Fruit fly (Drosophila melanogaster) S2 (cell line): ENCODE data around the gene CG16775.
"Not testable (repeated sequence)": the region's sequence is repeated elsewhere in the genome, so short reads cannot be mapped to it uniquely, and the experiment has no call there.

ENCODE experiments used
- CG8478 ChIP-seq: fragments of >200 bp; optimal IDR thresholded peaks from 2 replicates; lab custom pipeline; 2018
- CTCF ChIP-seq, 2 experiments: fragments of >200 bp; optimal IDR thresholded peaks; 2 replicates each; lab custom pipeline; 2018

The CG16775 gene

dm6 chr3L:17887393-17887792 is 948 bp upstream of the CG16775 start, which contains the start of gene CG7402:
CG7402 (plus strand) TSS chr3L:17887705.
- no peak for TF ChIP-seq CG8478 (lab: Kevin White, UChicago)
- no peak for TF ChIP-seq CTCF (optimal IDR thresholded peaks at IDR 0.05; lab: Kevin White, UChicago)

DNA sequence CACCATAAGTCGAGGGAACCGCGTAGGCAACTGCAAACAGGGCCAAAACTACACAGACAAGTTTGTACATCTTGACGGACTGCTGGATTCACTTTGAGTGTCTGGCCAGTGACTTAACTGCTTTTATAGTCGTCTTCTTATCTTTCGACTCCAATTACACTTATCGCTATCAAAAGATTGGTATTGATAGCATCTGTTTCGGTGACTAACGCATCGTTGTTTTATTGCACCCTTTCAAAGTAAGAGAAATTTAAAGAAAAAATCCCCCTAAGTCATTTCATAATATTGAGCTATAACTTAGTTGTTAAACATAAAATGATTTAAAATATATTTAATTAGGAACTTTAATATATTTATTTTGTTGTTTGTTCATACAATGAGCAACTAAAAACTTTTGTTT is 2.2 kb downstream of the CG16775 start, which contains the start of gene CG5506:
CG5506 (minus strand) TSS at position 101 of the 400 bp plus-strand sequence.
- TF ChIP-seq CG8478 (lab: Kevin White, UChicago) (no peak), CTCF (optimal IDR thresholded peaks at IDR 0.05; lab: Kevin White, UChicago) (no peak)

DNA sequence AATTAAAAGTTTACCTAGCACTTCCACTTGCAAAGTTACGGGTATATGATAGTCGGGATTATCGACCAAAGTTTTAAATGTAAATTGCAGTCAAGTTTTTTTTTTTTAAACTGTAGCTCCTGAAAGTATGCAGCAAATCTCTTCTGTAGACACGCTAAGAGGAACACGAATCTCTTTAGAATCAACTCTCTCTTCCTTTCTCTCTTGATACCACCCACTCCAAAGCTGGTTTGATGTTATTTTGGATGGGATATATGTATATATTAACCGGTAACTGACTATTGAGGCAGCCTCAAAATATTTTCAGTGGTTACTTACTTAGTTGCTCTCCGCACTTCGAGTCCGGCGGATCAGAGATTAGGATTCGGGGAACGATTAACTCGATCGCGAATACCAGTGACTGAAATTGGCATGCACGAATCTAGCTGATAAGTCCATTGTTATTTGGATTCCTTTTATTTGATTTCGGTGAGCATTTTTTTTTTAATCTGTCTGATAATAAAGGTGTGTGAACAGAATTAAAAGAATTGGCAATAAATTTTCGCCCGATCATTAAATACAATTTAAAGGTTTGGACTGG is 7.6 kb downstream of the CG16775 start, which contains the start of gene CG7408:
CG7408 (plus strand) TSS at position 316 of the 580 bp plus-strand sequence.
- TF ChIP-seq CG8478 (lab: Kevin White, UChicago) (no peak), CTCF (optimal IDR thresholded peaks at IDR 0.05; lab: Kevin White, UChicago) (no peak)

- not testable (repeated sequence) for TF ChIP-seq CG8478 (lab: Kevin White, UChicago); CTCF (optimal IDR thresholded peaks at IDR 0.05; lab: Kevin White, UChicago)
These were observed 28.3 kb downstream of the CG16775 start, which contains the start of gene CG34002 for dm6 chr3L:17858174-17858573. CG34002 (plus strand) TSS chr3L:17858474.

- no peak for TF ChIP-seq CTCF (optimal IDR thresholded peaks at IDR 0.05; lab: Kevin White, UChicago)
- no peak for TF ChIP-seq CG8478 (lab: Kevin White, UChicago)
These were observed 29.6 kb downstream of the CG16775 start, which contains the start of gene CG5535 for dm6 chr3L:17856655-17857479. CG5535 (minus strand) TSS chr3L:17856794.

DNA sequence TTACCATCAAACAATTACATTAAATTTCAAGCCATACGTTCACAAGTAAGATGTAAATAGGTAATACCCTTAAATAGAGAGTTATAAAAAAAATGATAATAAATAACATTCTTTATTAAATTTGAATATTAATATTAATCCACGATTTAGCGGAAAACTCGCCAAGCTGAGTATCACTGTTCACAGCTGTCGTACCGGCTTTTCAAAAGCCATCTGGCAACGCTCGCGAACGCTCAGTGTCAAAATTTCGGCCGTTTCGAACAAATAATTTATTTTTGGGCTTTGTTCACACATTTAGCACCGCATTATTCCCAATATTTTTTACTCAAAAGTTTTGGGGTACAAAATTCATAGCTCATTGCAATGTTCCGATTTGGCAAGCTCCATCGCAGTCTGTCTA is 36.9 kb downstream of the CG16775 start, which contains the start of gene TrpRS-m:
TrpRS-m (plus strand) TSS at position 211 of the 400 bp plus-strand sequence.
- no peak for TF ChIP-seq CG8478 (lab: Kevin White, UChicago)
- TF ChIP-seq CTCF (optimal IDR thresholded peaks at IDR 0.05; lab: Kevin White, UChicago), result no peak

dm6 chr3L:17846982-17847355 is 39.5 kb downstream of the CG16775 start:
- no peak for TF ChIP-seq CTCF (optimal IDR thresholded peaks at IDR 0.05; lab: Kevin White, UChicago)
- no peak for TF ChIP-seq CG8478 (lab: Kevin White, UChicago)

DNA sequence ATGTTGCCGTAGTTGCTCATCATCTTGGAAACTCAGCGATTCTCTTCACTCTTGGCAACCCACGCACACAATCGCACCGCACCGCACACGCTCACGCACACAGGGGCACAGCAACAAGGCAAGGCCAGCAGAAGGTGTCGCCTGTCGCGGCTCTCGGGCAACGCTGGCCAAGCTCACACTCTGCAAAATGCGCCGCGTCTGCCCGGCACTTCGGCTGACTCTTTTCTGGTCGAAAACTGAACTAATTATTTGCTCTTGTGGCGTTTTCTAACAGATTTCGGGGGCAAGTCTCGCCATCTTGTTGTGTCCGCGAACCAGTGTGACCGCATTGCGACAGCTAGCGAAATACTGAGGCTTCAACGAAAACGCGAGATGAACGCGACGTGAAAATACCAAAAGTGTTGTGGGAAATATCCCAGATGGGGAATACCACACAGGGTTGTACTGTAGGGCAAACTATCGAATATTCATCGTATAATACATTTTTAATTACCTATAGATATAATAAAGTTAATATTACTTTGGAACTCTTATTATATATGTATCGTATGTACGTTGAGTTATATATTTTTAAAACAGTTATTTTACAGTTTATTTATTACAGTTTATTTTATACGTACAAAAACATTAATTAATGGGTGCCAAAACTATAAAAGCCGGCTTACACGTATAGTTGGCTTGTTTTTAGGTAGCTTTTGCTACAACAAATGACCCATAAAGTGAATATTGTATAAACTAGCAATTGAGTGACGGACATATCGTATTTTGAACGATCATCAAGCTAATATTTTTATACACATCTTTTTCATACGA is 40.1 kb downstream of the CG16775 start, which contains the start of the genes MED19 and CG7430:
MED19 (minus strand) TSS at position 333 of the 813 bp plus-strand sequence.
CG7430 (plus strand) TSS at position 748 of the 813 bp plus-strand sequence.
- TF ChIP-seq CTCF (optimal IDR thresholded peaks at IDR 0.05; lab: Kevin White, UChicago) (peak; percentile 19 to 28), CG8478 (lab: Kevin White, UChicago) (no peak)

dm6 chr3L:17842892-17843703 is 43.3 kb downstream of the CG16775 start, which contains the start of gene CG5567:
CG5567 (minus strand) TSS chr3L:17843544.
- TF ChIP-seq CTCF (optimal IDR thresholded peaks at IDR 0.05; lab: Kevin White, UChicago) (no peak), CG8478 (lab: Kevin White, UChicago) (no peak)

DNA sequence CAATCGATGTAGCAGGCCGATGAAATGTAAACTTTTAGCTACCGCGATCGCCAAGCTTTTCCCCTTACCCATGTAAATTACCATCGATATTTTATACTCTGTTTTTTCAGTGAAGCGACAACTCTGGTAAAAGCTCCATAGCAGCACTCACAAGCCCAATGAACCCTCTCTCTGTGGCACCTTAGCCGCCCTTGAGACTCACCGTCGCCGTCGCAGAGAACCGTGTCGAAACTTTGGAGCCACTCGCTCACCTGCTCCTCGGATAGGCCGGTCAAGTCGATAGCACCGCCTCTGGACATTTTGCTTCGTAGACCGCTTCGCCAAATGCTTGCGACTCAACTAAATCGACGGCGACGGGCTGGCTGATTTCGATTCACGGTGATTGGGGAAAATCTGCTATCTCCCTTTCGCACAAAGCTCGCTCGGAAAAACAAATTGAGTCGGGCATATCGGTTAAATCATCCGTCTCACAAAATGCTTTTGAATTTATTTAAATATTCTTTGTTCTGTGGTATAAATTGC is 45.3 kb downstream of the CG16775 start, which contains the start of gene CG5577:
CG5577 (minus strand) TSS at position 343 of the 522 bp plus-strand sequence.
- no peak for TF ChIP-seq CTCF (optimal IDR thresholded peaks at IDR 0.05; lab: Kevin White, UChicago)
- TF ChIP-seq CG8478 (lab: Kevin White, UChicago), result no peak
